Fruit fly (Drosophila melanogaster) S2 (cell line): ENCODE data around the gene msd5.

Source experiments
- CG8478 ChIP-seq: fragments of >200 bp; optimal IDR thresholded peaks from 2 replicates; lab custom pipeline; 2018
- CTCF ChIP-seq, 2 experiments: fragments of >200 bp; optimal IDR thresholded peaks; 2 replicates each; lab custom pipeline; 2018

The msd5 gene

dm6 chr3L:1302950-1303352 lies 30.0 kb downstream of the msd5 start:
- TF ChIP-seq CG8478 (no peak), CTCF (optimal IDR thresholded peaks at IDR 0.05; lab: Kevin White, UChicago) (no peak)

- TF ChIP-seq CG8478 (no peak), CTCF (optimal IDR thresholded peaks at IDR 0.05; lab: Kevin White, UChicago) (no peak)
Observed at dm6 chr3L:1302234-1302949, 30.6 kb downstream of the msd5 start, which contains the start of the genes Rac1 and Acat2. TSS of gene Rac1 (minus strand) at chr3L:1302683. TSS of gene Acat2 (plus strand) at chr3L:1302944.

dm6 chr3L:1300076-1300635 lies 32.8 kb downstream of the msd5 start:
- TF ChIP-seq CTCF (optimal IDR thresholded peaks at IDR 0.05; lab: Kevin White, UChicago) = no peak
- TF ChIP-seq CG8478 = no peak

- TF ChIP-seq CTCF (optimal IDR thresholded peaks at IDR 0.05; lab: Kevin White, UChicago) (no peak), CG8478 (no peak)
Observed at dm6 chr3L:1298509-1298908, 34.4 kb downstream of the msd5 start, which contains the start of gene scf. TSS of gene scf (plus strand) at chr3L:1298672.

dm6 chr3L:1295693-1296092 lies 37.3 kb downstream of the msd5 start, which contains the start of gene Rabex-5:
TSS of gene Rabex-5 (plus strand) at chr3L:1295913.
- no peak for TF ChIP-seq CG8478
- peak; percentile 12 to 38 for TF ChIP-seq CTCF (optimal IDR thresholded peaks at IDR 0.05; lab: Kevin White, UChicago)

- TF ChIP-seq CTCF (optimal IDR thresholded peaks at IDR 0.05; lab: Kevin White, UChicago) (no peak), CG8478 (no peak)
Observed at dm6 chr3L:1294835-1295234, 38.1 kb downstream of the msd5 start.
